Worm (Caenorhabditis elegans): ENCODE measurements around the gene nhr-34.
"Not testable (repeated sequence)": the region's sequence is repeated elsewhere in the genome, so short reads cannot be mapped to it uniquely, and the experiment has no call there.

- TF ChIP-seq him-1, dao-5 (tag; optimal IDR thresholded peaks at IDR 0.05): not testable (repeated sequence)
Observed at ce11 chrIV:9688715-9689114, 13.2 kb upstream of the nhr-34 start, which contains the start of gene msp-76.
